ENCODE assay signal across 5 worm cellular contexts in genomic region chrIII:2908859-2909258, ce11.
TF ChIP-seq lines count a peak whose summit lies in the region.

No protein-coding gene starts in this region.

TF ChIP-seq in whole organism, L1 larva, 84 proteins besides CTCF, POLR2A, EP300 and RAD21:
- TF ChIP-seq blmp-1 (tag; optimal IDR thresholded peaks at IDR 0.05; lab: Kevin White, UChicago), result peak; percentile 18
- no peak for TF ChIP-seq ceh-82 (tag; optimal IDR thresholded peaks at IDR 0.05; lab: Kevin White, UChicago)
- TF ChIP-seq alr-1 (tag; optimal IDR thresholded peaks at IDR 0.05; lab: Kevin White, UChicago; ENCODE audit: borderline replicate concordance), result no peak
- no peak for TF ChIP-seq ztf-4 (tag; optimal IDR thresholded peaks at IDR 0.05; lab: Kevin White, UChicago)

TF ChIP-seq in whole organism, L2 larva, 48 proteins besides CTCF, POLR2A, EP300 and RAD21:
- no peak for TF ChIP-seq R02D3.7 (tag; optimal IDR thresholded peaks at IDR 0.05; lab: Kevin White, UChicago)
- no peak for TF ChIP-seq nhr-25 (tag; optimal IDR thresholded peaks at IDR 0.05; lab: Kevin White, UChicago)
- peak; percentile 14 for TF ChIP-seq sem-4 (tag; optimal IDR thresholded peaks at IDR 0.05; lab: Kevin White, UChicago)
- TF ChIP-seq ceh-16 (tag; optimal IDR thresholded peaks at IDR 0.05; lab: Kevin White, UChicago), result peak; percentile 27
- no peak for TF ChIP-seq lin-39 (tag; optimal IDR thresholded peaks at IDR 0.05; lab: Kevin White, UChicago)
- TF ChIP-seq ztf-4 (tag; optimal IDR thresholded peaks at IDR 0.05; lab: Kevin White, UChicago), result no peak
- TF ChIP-seq ztf-1 (GFP tag; conservative IDR thresholded peaks at IDR 0.05; lab: Robert Waterston, UW), result no peak
- no peak for TF ChIP-seq unc-55 (GFP tag; optimal IDR thresholded peaks at IDR 0.05; lab: Kevin White, UChicago)

TF ChIP-seq in whole organism, L3 larva, 47 proteins besides CTCF, POLR2A, EP300 and RAD21:
- no peak for TF ChIP-seq ZK546.5 (tag; optimal IDR thresholded peaks at IDR 0.05; lab: Kevin White, UChicago)
- TF ChIP-seq nhr-25 (tag; optimal IDR thresholded peaks at IDR 0.05; lab: Kevin White, UChicago), result peak; percentile 19
- no peak for TF ChIP-seq nhr-77 (tag; optimal IDR thresholded peaks at IDR 0.05; lab: Kevin White, UChicago)

TF ChIP-seq in whole organism, late embryonic, 69 proteins besides CTCF, POLR2A, EP300 and RAD21:
- TF ChIP-seq hlh-6 (tag; optimal IDR thresholded peaks at IDR 0.05; lab: Kevin White, UChicago), result no peak
- TF ChIP-seq ahr-1 (tag; optimal IDR thresholded peaks at IDR 0.05; lab: Kevin White, UChicago), result no peak
- no peak for TF ChIP-seq ceh-31 (tag; optimal IDR thresholded peaks at IDR 0.05; lab: Kevin White, UChicago)
- no peak for TF ChIP-seq ets-4 (tag; optimal IDR thresholded peaks at IDR 0.05; lab: Kevin White, UChicago)
- TF ChIP-seq F13H6.1 (tag; optimal IDR thresholded peaks at IDR 0.05; lab: Kevin White, UChicago), result no peak
- no peak for TF ChIP-seq nhr-232 (tag; optimal IDR thresholded peaks at IDR 0.05; lab: Kevin White, UChicago)
- peak; percentile 53 for TF ChIP-seq unc-55 (GFP tag; optimal IDR thresholded peaks at IDR 0.05; lab: Kevin White, UChicago)

TF ChIP-seq in whole organism, mixed stage, embryonic, 35 proteins besides CTCF, POLR2A, EP300 and RAD21:
- TF ChIP-seq ceh-83 (GFP tag; optimal IDR thresholded peaks at IDR 0.05; lab: Kevin White, UChicago) (no peak), elt-1 (tag; optimal IDR thresholded peaks at IDR 0.05; lab: Kevin White, UChicago; ENCODE audit: borderline replicate concordance, insufficient read depth) (peak; percentile 14), ham-2 (GFP tag; optimal IDR thresholded peaks at IDR 0.05; lab: Kevin White, UChicago) (peak; percentile 24), unc-62 (GFP tag; optimal IDR thresholded peaks at IDR 0.05; lab: Kevin White, UChicago) (peak; percentile 56), snpc-4 (tag; optimal IDR thresholded peaks at IDR 0.05; lab: Kevin White, UChicago) (no peak)
